Worm (Caenorhabditis elegans) whole organism, early embryonic: ENCODE results near the gene his-17.

Experiments used
- B0310.2 ChIP-seq: sonication (generic microtip); optimal IDR thresholded peaks from 2 replicates; lab custom pipeline; 2016; ENCODE audit warnings: mild to moderate bottlenecking, missing genetic modification characterization, missing compliant biosample characterization
- F13C5.2 ChIP-seq: sonication (generic microtip); optimal IDR thresholded peaks from 2 replicates; lab custom pipeline; 2017; ENCODE audit warnings: mild to moderate bottlenecking, missing genetic modification characterization, inconsistent platforms, missing compliant biosample characterization
- aly-1 ChIP-seq: sonication (generic microtip); optimal IDR thresholded peaks from 2 replicates; lab custom pipeline; 2016; ENCODE audit warnings: missing genetic modification characterization, missing compliant biosample characterization
- ama-1 ChIP-seq: fragments of 150-350 bp; optimal IDR thresholded peaks from 2 replicates; lab custom pipeline; 2014
- ceh-13 ChIP-seq: fragments of 200-800 bp; sonication (Bioruptor generic); optimal IDR thresholded peaks from 2 replicates; lab custom pipeline; 2018; ENCODE audit warnings: mild to moderate bottlenecking, missing genetic modification characterization, missing compliant biosample characterization
- ceh-36 ChIP-seq: sonication (generic microtip); optimal IDR thresholded peaks from 2 replicates; lab custom pipeline; 2016; ENCODE audit warnings: missing genetic modification characterization, inconsistent platforms, missing compliant biosample characterization
- ets-7 ChIP-seq: sonication (generic microtip); optimal IDR thresholded peaks from 2 replicates; lab custom pipeline; 2016; ENCODE audit warnings: missing genotype, missing genetic modification characterization, missing compliant biosample characterization
- flt-1 ChIP-seq: fragments of 200-800 bp; sonication (Bioruptor generic); IDR thresholded peaks from 2 replicates; pipeline ENCODE4 v1.3.6; 2022; ENCODE audit warnings: missing genetic modification characterization, missing compliant biosample characterization
- hmbx-1 ChIP-seq: sonication (generic microtip); optimal IDR thresholded peaks from 2 replicates; lab custom pipeline; 2016; ENCODE audit warnings: mild to moderate bottlenecking, missing genetic modification characterization, missing compliant biosample characterization
- hmg-4 ChIP-seq: fragments of 200-800 bp; sonication (Bioruptor generic); optimal IDR thresholded peaks from 2 replicates; lab custom pipeline; 2018; ENCODE audit warnings: mild to moderate bottlenecking, missing genetic modification characterization, missing compliant biosample characterization
- hnd-1 ChIP-seq: sonication (generic microtip); optimal IDR thresholded peaks from 2 replicates; lab custom pipeline; 2016; ENCODE audit warnings: missing genetic modification characterization, missing compliant biosample characterization
- pes-1 ChIP-seq: fragments of 200-800 bp; sonication (Bioruptor generic); IDR thresholded peaks from 2 replicates; pipeline ENCODE4 v1.3.6; 2022; ENCODE audit warnings: missing genetic modification reagents, missing genetic modification characterization, missing compliant biosample characterization
- scrt-1 ChIP-seq: fragments of 200-800 bp; sonication (Bioruptor generic); IDR thresholded peaks from 2 replicates; pipeline ENCODE4 v1.3.6; 2022; ENCODE audit warnings: missing genetic modification characterization, missing compliant biosample characterization
- sea-1 ChIP-seq: fragments of 200-800 bp; sonication (Bioruptor generic); conservative IDR thresholded peaks from 2 replicates; pipeline ENCODE4 v1.3.6; 2022; ENCODE audit warnings: missing genetic modification characterization, missing compliant biosample characterization
- tbx-11 ChIP-seq: fragments of 200-800 bp; sonication (Bioruptor generic); IDR thresholded peaks from 2 replicates; pipeline ENCODE4 v1.3.6; 2022; ENCODE audit warnings: missing genetic modification characterization, missing compliant biosample characterization
- tbx-37 ChIP-seq: fragments of 200-800 bp; sonication (Bioruptor generic); conservative IDR thresholded peaks from 2 replicates; pipeline ENCODE4 v1.3.6; 2022; ENCODE audit warnings: missing genetic modification reagents, missing genetic modification characterization, missing compliant biosample characterization
- tra-4 ChIP-seq: sonication (generic microtip); optimal IDR thresholded peaks from 2 replicates; lab custom pipeline; 2017; ENCODE audit warnings: missing genetic modification characterization, missing compliant biosample characterization

Gene his-17

ce11 chrV:8932318-8932717, 34.5 kb upstream of the his-17 start, which contains the start of gene H14N18.2:
Gene H14N18.2, plus strand, starts transcription at chrV:8932618.
- TF ChIP-seq F13C5.2 (no peak), ceh-36 (tag; lab: Kevin White, UChicago) (no peak), hmbx-1 (no peak), ama-1 (lab: Kevin White, UChicago) (no peak), sea-1 (GFP tag; lab: Robert Waterston, UW) (no peak), ceh-13 (GFP tag; lab: Kevin White, UChicago) (no peak)

ce11 chrV:8928967-8929366, 31.2 kb upstream of the his-17 start, which contains the start of gene H14N18.4:
Gene H14N18.4, minus strand, starts transcription at chrV:8928978.
- TF ChIP-seq aly-1 (tag; lab: Kevin White, UChicago) (no peak), ceh-36 (tag; lab: Kevin White, UChicago) (no peak), tbx-11 (GFP tag; lab: Robert Waterston, UW) (no peak), hmbx-1 (no peak), F13C5.2 (no peak), tbx-37 (GFP tag; lab: Robert Waterston, UW) (no peak), B0310.2 (no peak), ets-7 (tag; lab: Kevin White, UChicago) (no peak), hnd-1 (tag; lab: Kevin White, UChicago) (no peak), ama-1 (lab: Kevin White, UChicago) (no peak), tra-4 (tag; lab: Kevin White, UChicago) (no peak), ceh-13 (GFP tag; lab: Kevin White, UChicago) (no peak)

- TF ChIP-seq pes-1: no peak
- no peak for TF ChIP-seq ceh-13 (GFP tag; lab: Kevin White, UChicago)
- TF ChIP-seq flt-1 (GFP tag; lab: Robert Waterston, UW): no peak
- TF ChIP-seq hmbx-1: no peak
- no peak for TF ChIP-seq sea-1 (GFP tag; lab: Robert Waterston, UW)
These were observed 29.9 kb upstream of the his-17 start for ce11 chrV:8927715-8928114.

- TF ChIP-seq ets-7 (tag; lab: Kevin White, UChicago): no peak
- no peak for TF ChIP-seq ceh-13 (GFP tag; lab: Kevin White, UChicago)
- no peak for TF ChIP-seq aly-1 (tag; lab: Kevin White, UChicago)
- no peak for TF ChIP-seq B0310.2
- TF ChIP-seq ceh-36 (tag; lab: Kevin White, UChicago): no peak
- TF ChIP-seq tra-4 (tag; lab: Kevin White, UChicago): no peak
- TF ChIP-seq tbx-37 (GFP tag; lab: Robert Waterston, UW): no peak
- TF ChIP-seq sea-1 (GFP tag; lab: Robert Waterston, UW): no peak
- TF ChIP-seq scrt-1 (GFP tag; lab: Robert Waterston, UW): no peak
- no peak for TF ChIP-seq ama-1 (lab: Kevin White, UChicago)
- no peak for TF ChIP-seq hnd-1 (tag; lab: Kevin White, UChicago)
- no peak for TF ChIP-seq pes-1
- no peak for TF ChIP-seq tbx-11 (GFP tag; lab: Robert Waterston, UW)
These were observed 25.0 kb upstream of the his-17 start, which contains the start of gene ttr-47 for ce11 chrV:8922781-8923180. Gene ttr-47, plus strand, starts transcription at chrV:8923088.

ce11 chrV:8913940-8914339, 16.1 kb upstream of the his-17 start, which contains the start of gene mod-1:
Gene mod-1, minus strand, starts transcription at chrV:8914040.
- TF ChIP-seq hmg-4 (no peak), ceh-36 (tag; lab: Kevin White, UChicago) (no peak), tra-4 (tag; lab: Kevin White, UChicago) (no peak), B0310.2 (no peak), ama-1 (lab: Kevin White, UChicago) (no peak), F13C5.2 (no peak), tbx-37 (GFP tag; lab: Robert Waterston, UW) (no peak), hmbx-1 (no peak), pes-1 (no peak), ceh-13 (GFP tag; lab: Kevin White, UChicago) (no peak), flt-1 (GFP tag; lab: Robert Waterston, UW) (no peak), scrt-1 (GFP tag; lab: Robert Waterston, UW) (no peak), sea-1 (GFP tag; lab: Robert Waterston, UW) (no peak), hnd-1 (tag; lab: Kevin White, UChicago) (no peak), tbx-11 (GFP tag; lab: Robert Waterston, UW) (no peak), ets-7 (tag; lab: Kevin White, UChicago) (no peak), aly-1 (tag; lab: Kevin White, UChicago) (no peak)

ce11 chrV:8906896-8907295, 9.1 kb upstream of the his-17 start, which contains the start of gene frpr-11:
Gene frpr-11, plus strand, starts transcription at chrV:8907196.
- TF ChIP-seq ceh-36 (tag; lab: Kevin White, UChicago) (no peak), ama-1 (lab: Kevin White, UChicago) (no peak), B0310.2 (no peak), tbx-37 (GFP tag; lab: Robert Waterston, UW) (no peak), ceh-13 (GFP tag; lab: Kevin White, UChicago) (no peak), aly-1 (tag; lab: Kevin White, UChicago) (no peak), sea-1 (GFP tag; lab: Robert Waterston, UW) (no peak), ets-7 (tag; lab: Kevin White, UChicago) (no peak), F13C5.2 (no peak), hmbx-1 (no peak), scrt-1 (GFP tag; lab: Robert Waterston, UW) (no peak), tra-4 (tag; lab: Kevin White, UChicago) (no peak), pes-1 (no peak), tbx-11 (GFP tag; lab: Robert Waterston, UW) (no peak)

ce11 chrV:8905656-8906055, 7.9 kb upstream of the his-17 start:
- no peak for TF ChIP-seq ceh-36 (tag; lab: Kevin White, UChicago)
- no peak for TF ChIP-seq tra-4 (tag; lab: Kevin White, UChicago)
- no peak for TF ChIP-seq ama-1 (lab: Kevin White, UChicago)
- TF ChIP-seq B0310.2: no peak
- no peak for TF ChIP-seq tbx-37 (GFP tag; lab: Robert Waterston, UW)
